Worm (Caenorhabditis elegans) whole organism, L4 larva: Measurements from ENCODE around the gene csq-1.

ENCODE experiments used
- D1046.2 ChIP-seq: fragments of 200-800 bp; sonication (Bioruptor generic); IDR thresholded peaks from 2 replicates; pipeline ENCODE4 v1.3.6; 2022; ENCODE audit warnings: missing genetic modification characterization, missing compliant biosample characterization
- F37D6.2 ChIP-seq: sonication (generic microtip); optimal IDR thresholded peaks from 2 replicates; lab custom pipeline; 2016; ENCODE audit warnings: mild to moderate bottlenecking, missing genetic modification characterization, missing compliant biosample characterization
- F44E2.7 ChIP-seq: fragments of 200-800 bp; sonication (Bioruptor generic); IDR thresholded peaks from 2 replicates; pipeline ENCODE4 v2.1.2; 2022; ENCODE audit warnings: missing genetic modification characterization, missing compliant biosample characterization
- T20F7.1 ChIP-seq: fragments of 200-800 bp; sonication (Bioruptor generic); optimal IDR thresholded peaks from 2 replicates; lab custom pipeline; 2018; ENCODE audit warnings: mild to moderate bottlenecking, missing genetic modification characterization, missing compliant biosample characterization
- T26A8.4 ChIP-seq: fragments of 200-800 bp; sonication (Bioruptor generic); IDR thresholded peaks from 2 replicates; pipeline ENCODE4 v1.3.6; 2022; ENCODE audit warnings: missing genetic modification characterization, missing compliant biosample characterization
- Y105C5A.15 ChIP-seq: fragments of 200-800 bp; sonication (Bioruptor generic); IDR thresholded peaks from 2 replicates; pipeline ENCODE4 v1.3.6; 2022; ENCODE audit warnings: missing genetic modification characterization, missing compliant biosample characterization
- ZK546.5 ChIP-seq, 2 experiments: sonication (generic microtip); optimal IDR thresholded peaks; 2 replicates each; lab custom pipeline; 2017; ENCODE audit warnings: missing biosample characterization in 2 of 2, missing genetic modification characterization in 2 of 2
- aha-1 ChIP-seq: fragments of 150-350 bp; peaks from one replicate; lab custom pipeline; 2014; ENCODE audit warnings: missing biosample characterization, missing genetic modification characterization
- aly-2 ChIP-seq: sonication (generic microtip); optimal IDR thresholded peaks from 2 replicates; lab custom pipeline; 2018; ENCODE audit warnings: missing biosample characterization, missing genetic modification characterization
- ctbp-1 ChIP-seq: fragments of 200-800 bp; sonication (Bioruptor generic); IDR thresholded peaks from 2 replicates; pipeline ENCODE4 v1.3.6; 2022; ENCODE audit warnings: missing genetic modification reagents, missing genetic modification characterization, missing compliant biosample characterization
- daf-16 ChIP-seq, 3 experiments: sonication (generic microtip); optimal IDR thresholded peaks; 2 replicates each; lab custom pipeline; 2016 to 2017; ENCODE audit warnings: missing genetic modification characterization in 3 of 3, missing genetic modification reagents in 3 of 3, mild to moderate bottlenecking in 2 of 3, missing compliant biosample characterization in 2 of 3, missing biosample characterization in 1 of 3, moderate library complexity in 1 of 3
- daf-8 ChIP-seq: fragments of 200-800 bp; sonication (Bioruptor generic); IDR thresholded peaks from 2 replicates; pipeline ENCODE4 v1.3.6; 2022; ENCODE audit warnings: missing genetic modification characterization, missing compliant biosample characterization
- dmd-6 ChIP-seq: fragments of 200-800 bp; sonication (Bioruptor generic); IDR thresholded peaks from 2 replicates; pipeline ENCODE4 v1.3.6; 2022; ENCODE audit warnings: missing genetic modification reagents, missing genetic modification characterization, missing compliant biosample characterization
- dpl-1 ChIP-seq: fragments of 150-350 bp; optimal IDR thresholded peaks from 2 replicates; lab custom pipeline; 2014; ENCODE audit warnings: missing biosample characterization, missing genetic modification reagents, missing genetic modification characterization
- duxl-1 ChIP-seq: sonication (generic microtip); optimal IDR thresholded peaks from 2 replicates; lab custom pipeline; 2016; ENCODE audit warnings: mild to moderate bottlenecking, missing genetic modification characterization, moderate library complexity, missing compliant biosample characterization; ENCODE audit not compliant: poor library complexity
- egl-27 ChIP-seq: sonication (generic microtip); optimal IDR thresholded peaks from 3 replicates; lab custom pipeline; 2017; ENCODE audit warnings: missing biosample characterization, missing genetic modification reagents, missing genetic modification characterization
- egl-43 ChIP-seq: fragments of 200-800 bp; sonication (Bioruptor generic); IDR thresholded peaks from 2 replicates; pipeline ENCODE4 v1.3.6; 2022; ENCODE audit warnings: missing genetic modification reagents, missing genetic modification characterization, missing compliant biosample characterization
- fkh-10 ChIP-seq: fragments of 150-350 bp; optimal IDR thresholded peaks from 2 replicates; lab custom pipeline; 2014; ENCODE audit warnings: missing biosample characterization, missing genetic modification reagents, missing genetic modification characterization
- hif-1 ChIP-seq, 2 experiments: sonication (generic microtip); optimal IDR thresholded peaks; 2 replicates each; lab custom pipeline; 2016 to 2017; ENCODE audit warnings: missing compliant biosample characterization in 2 of 2, missing genetic modification characterization in 2 of 2, missing genetic modification reagents in 2 of 2, missing genotype in 2 of 2, mild to moderate bottlenecking in 1 of 2
- hlh-11 ChIP-seq: fragments of 200-800 bp; sonication (Bioruptor generic); optimal IDR thresholded peaks from 2 replicates; lab custom pipeline; 2018; ENCODE audit warnings: mild to moderate bottlenecking, missing genetic modification characterization, missing compliant biosample characterization
- hlh-30 ChIP-seq: sonication (generic microtip); optimal IDR thresholded peaks from 2 replicates; lab custom pipeline; 2017; ENCODE audit warnings: antibody characterized with exemption, mild to moderate bottlenecking, missing genetic modification characterization, missing compliant biosample characterization; ENCODE audit not compliant: insufficient read depth
- hmg-1.1 ChIP-seq: fragments of 200-800 bp; sonication (Bioruptor generic); IDR thresholded peaks from 2 replicates; pipeline ENCODE4 v1.3.6; 2022; ENCODE audit warnings: missing genetic modification reagents, missing genetic modification characterization, missing compliant biosample characterization
- lin-1 ChIP-seq: fragments of 200-800 bp; sonication (Bioruptor generic); IDR thresholded peaks from 2 replicates; pipeline ENCODE4 v1.3.6; 2022; ENCODE audit warnings: missing genetic modification reagents, missing genetic modification characterization, missing compliant biosample characterization
- lin-15B ChIP-seq: fragments of 150-350 bp; sonication (generic microtip); optimal IDR thresholded peaks from 3 replicates; lab custom pipeline; 2014; ENCODE audit warnings: missing biosample characterization, missing genetic modification characterization
- lin-29 ChIP-seq: fragments of 200-800 bp; sonication (Bioruptor generic); IDR thresholded peaks from 2 replicates; pipeline ENCODE4 v1.3.6; 2022; ENCODE audit warnings: missing genetic modification reagents, missing genetic modification characterization, missing compliant biosample characterization
- lin-38 ChIP-seq: fragments of 200-800 bp; sonication (Bioruptor generic); IDR thresholded peaks from 2 replicates; pipeline ENCODE4 v1.3.6; 2022; ENCODE audit warnings: missing genetic modification reagents, missing genetic modification characterization, missing compliant biosample characterization
- lsy-2 ChIP-seq, 2 experiments: fragments of 150-350 bp in 1 of 2; sonication (generic microtip) in 1 of 2; optimal IDR thresholded peaks; 2 replicates each; lab custom pipeline; 2014 to 2017; ENCODE audit warnings: missing biosample characterization in 2 of 2, missing genetic modification characterization in 2 of 2
- mep-1 ChIP-seq: fragments of 150-350 bp; sonication (generic microtip); optimal IDR thresholded peaks from 3 replicates; lab custom pipeline; 2014; ENCODE audit warnings: missing biosample characterization, missing genetic modification characterization
- mxl-3 ChIP-seq: fragments of 200-800 bp; sonication (Bioruptor generic); optimal IDR thresholded peaks from 2 replicates; lab custom pipeline; 2018; ENCODE audit warnings: mild to moderate bottlenecking, missing genetic modification characterization, missing compliant biosample characterization
- nhr-10 ChIP-seq: fragments of 150-350 bp; optimal IDR thresholded peaks from 2 replicates; lab custom pipeline; 2014; ENCODE audit warnings: missing biosample characterization, missing genetic modification characterization
- nhr-11 ChIP-seq: fragments of 150-350 bp; optimal IDR thresholded peaks from 2 replicates; lab custom pipeline; 2014; ENCODE audit warnings: missing biosample characterization, missing genetic modification characterization
- nhr-111 ChIP-seq: fragments of 200-800 bp; sonication (Bioruptor generic); optimal IDR thresholded peaks from 2 replicates; lab custom pipeline; 2018; ENCODE audit warnings: mild to moderate bottlenecking, missing genetic modification characterization, missing compliant biosample characterization
- nhr-25 ChIP-seq: sonication (generic microtip); optimal IDR thresholded peaks from 2 replicates; lab custom pipeline; 2017; ENCODE audit warnings: missing genetic modification characterization, mild to moderate bottlenecking, missing compliant biosample characterization, antibody characterized with exemption, moderate library complexity, borderline replicate concordance; ENCODE audit not compliant: insufficient read depth
- nhr-48 ChIP-seq: sonication (generic microtip); optimal IDR thresholded peaks from 2 replicates; lab custom pipeline; 2016; ENCODE audit warnings: mild to moderate bottlenecking, missing genetic modification characterization, missing compliant biosample characterization
- nhr-6 ChIP-seq: fragments of 150-350 bp; optimal IDR thresholded peaks from 2 replicates; lab custom pipeline; 2014; ENCODE audit warnings: missing biosample characterization, missing genetic modification characterization
- nhr-77 ChIP-seq: fragments of 150-350 bp; optimal IDR thresholded peaks from 2 replicates; lab custom pipeline; 2014; ENCODE audit warnings: missing biosample characterization, missing genetic modification characterization
- pha-4 ChIP-seq, 2 experiments: fragments of 150-350 bp in 1 of 2; fragments of 200-800 bp in 1 of 2; sonication (Bioruptor generic) in 1 of 2; IDR thresholded peaks in 1 of 2; optimal IDR thresholded peaks in 1 of 2; 2 replicates each; pipeline versions ENCODE4 v1.3.6 to Lab custom; 2014 to 2022; ENCODE audit warnings: missing genetic modification characterization in 2 of 2, missing genetic modification reagents in 2 of 2, missing biosample characterization in 1 of 2, missing compliant biosample characterization in 1 of 2
- pqm-1 ChIP-seq: sonication (generic microtip); optimal IDR thresholded peaks from 2 replicates; lab custom pipeline; 2017; ENCODE audit warnings: missing biosample characterization, missing genetic modification characterization
- rbr-2 ChIP-seq: sonication (generic microtip); optimal IDR thresholded peaks from 2 replicates; lab custom pipeline; 2016; ENCODE audit warnings: missing genotype, missing genetic modification characterization, missing compliant biosample characterization
- set-16 ChIP-seq: fragments of 200-800 bp; sonication (Bioruptor generic); IDR thresholded peaks from 2 replicates; pipeline ENCODE4 v1.3.6; 2022; ENCODE audit warnings: missing genetic modification reagents, missing genetic modification characterization, missing compliant biosample characterization
- snpc-4 ChIP-seq: fragments of 150-350 bp; optimal IDR thresholded peaks from 2 replicates; lab custom pipeline; 2014; ENCODE audit warnings: missing biosample characterization, missing genetic modification characterization
- spr-1 ChIP-seq: sonication (generic microtip); optimal IDR thresholded peaks from 2 replicates; lab custom pipeline; 2016; ENCODE audit warnings: mild to moderate bottlenecking, missing genetic modification characterization, missing compliant biosample characterization
- tag-97 ChIP-seq: fragments of 200-800 bp; sonication (Bioruptor generic); IDR thresholded peaks from 2 replicates; pipeline ENCODE4 v1.3.6; 2022; ENCODE audit warnings: missing genetic modification characterization, missing compliant biosample characterization
- unc-130 ChIP-seq: sonication (generic microtip); optimal IDR thresholded peaks from 2 replicates; lab custom pipeline; 2016; ENCODE audit warnings: missing genetic modification reagents, missing genetic modification characterization, missing compliant biosample characterization
- unc-39 ChIP-seq: sonication (generic microtip); optimal IDR thresholded peaks from 2 replicates; lab custom pipeline; 2017; ENCODE audit warnings: missing biosample characterization, missing genetic modification characterization
- ztf-11 ChIP-seq: fragments of 150-350 bp; optimal IDR thresholded peaks from 2 replicates; lab custom pipeline; 2014; ENCODE audit warnings: missing biosample characterization, missing genetic modification characterization

csq-1 gene

DNA sequence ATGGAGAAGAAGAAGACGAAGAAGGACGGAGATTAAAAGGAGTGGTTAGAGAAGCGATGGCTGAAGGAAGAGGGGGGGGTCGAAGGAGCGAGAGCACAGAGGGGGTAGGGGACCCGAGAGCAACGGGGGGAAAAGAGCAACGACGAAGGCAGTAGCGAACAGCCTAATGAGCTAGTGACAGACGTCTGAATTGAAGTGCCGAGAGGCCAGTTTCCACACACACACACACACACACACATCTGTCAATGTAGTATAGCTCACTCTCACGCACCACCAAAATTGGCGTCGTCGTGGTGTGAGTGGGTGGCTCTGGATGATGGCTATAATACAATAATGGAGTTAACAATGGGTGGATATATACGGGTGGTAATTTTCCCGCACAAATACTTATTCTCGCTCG, 48.0 kb upstream of the csq-1 start (continued):
- TF ChIP-seq aha-1 (peak; percentile 93), lin-38 (GFP tag; lab: Robert Waterston, UW) (no peak), duxl-1 (no peak), nhr-111 (GFP tag; lab: Kevin White, UChicago) (no peak), lin-29 (GFP tag; lab: Robert Waterston, UW) (no peak), unc-130 (GFP tag; lab: Kevin White, UChicago) (no peak), ztf-11 (no peak), mep-1 (tag; lab: Kevin White, UChicago) (peak; percentile 28), hmg-1.1 (0 out of 2 replicates have a peak, but pooled peaks have one; percentile 44), hif-1 (tag; optimal IDR thresholded peaks at IDR 0.05; lab: Kevin White, UChicago) (peak in 1 of 2 experiments; percentile 34), lsy-2 (tag; optimal IDR thresholded peaks at IDR 0.05; lab: Kevin White, UChicago) (peak in 1 of 2 experiments; percentile 46), aly-2 (tag; lab: Kevin White, UChicago) (no peak), daf-16 (GFP tag; optimal IDR thresholded peaks at IDR 0.05; lab: Kevin White, UChicago) (no peak), daf-16 (tag; optimal IDR thresholded peaks at IDR 0.05; lab: Kevin White, UChicago) (no peak)

DNA sequence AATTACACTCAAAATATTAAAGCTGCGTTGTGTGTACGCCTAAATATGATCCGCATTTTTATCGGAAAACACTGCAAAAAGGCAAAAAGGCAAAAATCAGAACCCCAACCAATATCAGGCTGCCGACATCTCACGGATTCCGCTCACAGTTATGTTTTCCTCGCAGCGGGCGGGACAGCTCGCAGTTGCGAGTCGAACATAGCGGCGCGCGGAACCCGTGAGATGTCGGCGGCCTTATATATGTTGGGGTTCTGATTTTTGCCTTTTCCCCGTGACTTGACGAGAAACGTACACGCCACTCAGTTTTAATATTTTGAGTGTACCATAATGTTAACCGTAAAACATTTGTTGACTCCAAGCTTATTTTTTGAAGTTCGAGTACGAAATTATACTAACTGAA, 47.2 kb upstream of the csq-1 start:
- TF ChIP-seq aly-2 (tag; lab: Kevin White, UChicago) = no peak
- no peak for TF ChIP-seq Y105C5A.15
- no peak for TF ChIP-seq lin-15B (tag; lab: Kevin White, UChicago)
- no peak for TF ChIP-seq T20F7.1 (GFP tag; lab: Kevin White, UChicago)
- no peak for TF ChIP-seq nhr-25 (tag; lab: Kevin White, UChicago)
- TF ChIP-seq egl-43 (GFP tag; lab: Robert Waterston, UW) = 0 out of 2 replicates have a peak, but pooled peaks have one; percentile 48
- TF ChIP-seq nhr-48 = no peak
- peak; percentile 26 for TF ChIP-seq snpc-4 (tag; lab: Kevin White, UChicago)
- no peak for TF ChIP-seq lin-1
- no peak for TF ChIP-seq F44E2.7
- TF ChIP-seq tag-97 = no peak
- no peak for TF ChIP-seq mxl-3 (GFP tag; lab: Kevin White, UChicago)
- 0 out of 2 replicates have a peak, but pooled peaks have one; percentile 30 for TF ChIP-seq D1046.2 (GFP tag; lab: Robert Waterston, UW)
- no peak for TF ChIP-seq dpl-1 (GFP tag; lab: Kevin White, UChicago)
- TF ChIP-seq unc-130 (GFP tag; lab: Kevin White, UChicago) = no peak
- no peak for TF ChIP-seq dmd-6
- TF ChIP-seq hmg-1.1 = no peak
- no peak for TF ChIP-seq spr-1 (tag; lab: Kevin White, UChicago)
- TF ChIP-seq nhr-77 (tag; lab: Kevin White, UChicago) = no peak
- TF ChIP-seq pqm-1 (tag; lab: Kevin White, UChicago) = no peak
- no peak for TF ChIP-seq egl-27 (tag; lab: Kevin White, UChicago)
- TF ChIP-seq pha-4 (GFP tag; IDR thresholded peaks at IDR 0.05; lab: Robert Waterston, UW) = no peak
- TF ChIP-seq pha-4 (tag; optimal IDR thresholded peaks at IDR 0.05; lab: Kevin White, UChicago) = no peak
- no peak for TF ChIP-seq F37D6.2 (tag; lab: Kevin White, UChicago)

DNA sequence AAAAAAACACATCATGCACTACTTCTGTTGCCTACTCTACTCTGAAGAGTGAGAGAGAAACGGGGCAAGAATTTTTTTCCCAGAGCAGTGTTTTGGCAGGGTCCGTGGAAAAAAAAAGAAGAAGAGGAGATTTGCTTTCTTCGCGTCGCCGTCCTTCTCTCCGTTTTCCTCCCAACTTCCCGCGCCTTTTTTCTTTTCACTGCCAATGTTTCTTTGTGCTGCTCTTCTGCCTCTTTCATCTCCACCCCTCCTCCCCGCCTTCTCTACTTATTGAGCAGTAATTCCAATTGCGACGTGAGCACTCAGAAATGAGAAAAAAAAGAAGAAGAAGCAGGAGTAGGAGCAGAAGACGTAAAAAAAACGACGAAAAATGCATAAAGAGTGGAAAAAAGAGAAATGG, 44.7 kb upstream of the csq-1 start:
- peak; percentile 72 for TF ChIP-seq rbr-2 (tag; lab: Kevin White, UChicago)
- TF ChIP-seq nhr-6 = no peak
- peak in 1 of 2 experiments; percentile 31 for TF ChIP-seq hif-1 (tag; optimal IDR thresholded peaks at IDR 0.05; lab: Kevin White, UChicago)
- TF ChIP-seq egl-43 (GFP tag; lab: Robert Waterston, UW) = 0 out of 2 replicates have a peak, but pooled peaks have one; percentile 42
- TF ChIP-seq set-16 (GFP tag; lab: Robert Waterston, UW) = peak; percentile 67
- peak; percentile 24 for TF ChIP-seq hlh-11 (tag; lab: Kevin White, UChicago)
- TF ChIP-seq nhr-11 (tag; lab: Kevin White, UChicago) = peak; percentile 17
- peak; percentile 90 for TF ChIP-seq fkh-10 (GFP tag; lab: Kevin White, UChicago)
- no peak for TF ChIP-seq unc-39
- TF ChIP-seq hlh-30 (tag; lab: Kevin White, UChicago) = peak; percentile 19
- peak; percentile 71 for TF ChIP-seq mep-1 (tag; lab: Kevin White, UChicago)
- TF ChIP-seq ZK546.5 (tag; optimal IDR thresholded peaks at IDR 0.05; lab: Kevin White, UChicago) = no peak
- peak in 1 of 2 experiments; percentile 46 for TF ChIP-seq lsy-2 (tag; optimal IDR thresholded peaks at IDR 0.05; lab: Kevin White, UChicago)
- peak; percentile 64 for TF ChIP-seq hmg-1.1
- peak; percentile 74 for TF ChIP-seq ctbp-1 (GFP tag; lab: Robert Waterston, UW)
- no peak for TF ChIP-seq T26A8.4 (GFP tag; lab: Robert Waterston, UW)
- 0 out of 2 replicates have a peak, but pooled peaks have one; percentile 8 for TF ChIP-seq dmd-6
- TF ChIP-seq F37D6.2 (tag; lab: Kevin White, UChicago) = peak; percentile 58
- TF ChIP-seq daf-8 (GFP tag; lab: Robert Waterston, UW) = no peak
- peak in 1 of 2 experiments; percentile 4 for TF ChIP-seq daf-16 (GFP tag; optimal IDR thresholded peaks at IDR 0.05; lab: Kevin White, UChicago)
- TF ChIP-seq daf-16 (tag; optimal IDR thresholded peaks at IDR 0.05; lab: Kevin White, UChicago) = no peak
- no peak for TF ChIP-seq nhr-10 (tag; lab: Kevin White, UChicago)
